Worm (Caenorhabditis elegans) whole organism, L4 larva: Measurements from ENCODE around the gene mdt-6.
A peak's percentile ranks its signal among the peaks of the same experiment; 100 is the strongest.

Source experiments
- D1046.2 ChIP-seq: fragments of 200-800 bp; sonication (Bioruptor generic); IDR thresholded peaks from 2 replicates; pipeline ENCODE4 v1.3.6; 2022; ENCODE audit warnings: missing genetic modification characterization, missing compliant biosample characterization
- F37D6.2 ChIP-seq: sonication (generic microtip); optimal IDR thresholded peaks from 2 replicates; lab custom pipeline; 2016; ENCODE audit warnings: mild to moderate bottlenecking, missing genetic modification characterization, missing compliant biosample characterization
- T20F7.1 ChIP-seq: fragments of 200-800 bp; sonication (Bioruptor generic); optimal IDR thresholded peaks from 2 replicates; lab custom pipeline; 2018; ENCODE audit warnings: mild to moderate bottlenecking, missing genetic modification characterization, missing compliant biosample characterization
- Y105C5A.15 ChIP-seq: fragments of 200-800 bp; sonication (Bioruptor generic); IDR thresholded peaks from 2 replicates; pipeline ENCODE4 v1.3.6; 2022; ENCODE audit warnings: missing genetic modification characterization, missing compliant biosample characterization
- ZK546.5 ChIP-seq, 2 experiments: sonication (generic microtip); optimal IDR thresholded peaks; 2 replicates each; lab custom pipeline; 2017; ENCODE audit warnings: missing biosample characterization in 2 of 2, missing genetic modification characterization in 2 of 2
- aha-1 ChIP-seq: fragments of 150-350 bp; peaks from one replicate; lab custom pipeline; 2014; ENCODE audit warnings: missing biosample characterization, missing genetic modification characterization
- aly-2 ChIP-seq: sonication (generic microtip); optimal IDR thresholded peaks from 2 replicates; lab custom pipeline; 2018; ENCODE audit warnings: missing biosample characterization, missing genetic modification characterization
- ama-1 ChIP-seq: fragments of 150-350 bp; optimal IDR thresholded peaks from 2 replicates; lab custom pipeline; 2014; ENCODE audit warnings: inconsistent platforms, mixed read lengths
- attf-4 ChIP-seq: sonication (generic microtip); optimal IDR thresholded peaks from 3 replicates; lab custom pipeline; 2017; ENCODE audit warnings: missing biosample characterization, missing genetic modification characterization
- ceh-28 ChIP-seq: fragments of 150-350 bp; optimal IDR thresholded peaks from 2 replicates; lab custom pipeline; 2014; ENCODE audit warnings: missing biosample characterization, missing genetic modification reagents, missing genetic modification characterization
- ceh-62 ChIP-seq: sonication (generic microtip); optimal IDR thresholded peaks from 2 replicates; lab custom pipeline; 2017; ENCODE audit warnings: missing biosample characterization, missing genetic modification characterization
- ces-1 ChIP-seq: fragments of 150-350 bp; sonication (generic microtip); optimal IDR thresholded peaks from 4 replicates; lab custom pipeline; 2014; ENCODE audit warnings: missing biosample characterization, missing genetic modification reagents, missing genetic modification characterization
- daf-12 ChIP-seq: fragments of 150-350 bp; optimal IDR thresholded peaks from 2 replicates; lab custom pipeline; 2014; ENCODE audit warnings: missing biosample characterization, missing genetic modification reagents, missing genetic modification characterization
- daf-16 ChIP-seq, 3 experiments: sonication (generic microtip); optimal IDR thresholded peaks; 2 replicates each; lab custom pipeline; 2016 to 2017; ENCODE audit warnings: missing genetic modification characterization in 3 of 3, missing genetic modification reagents in 3 of 3, mild to moderate bottlenecking in 2 of 3, missing compliant biosample characterization in 2 of 3, missing biosample characterization in 1 of 3, moderate library complexity in 1 of 3
- daf-8 ChIP-seq: fragments of 200-800 bp; sonication (Bioruptor generic); IDR thresholded peaks from 2 replicates; pipeline ENCODE4 v1.3.6; 2022; ENCODE audit warnings: missing genetic modification characterization, missing compliant biosample characterization
- dmd-8 ChIP-seq: fragments of 200-800 bp; sonication (Bioruptor generic); IDR thresholded peaks from 2 replicates; pipeline ENCODE4 v1.3.6; 2022; ENCODE audit warnings: missing genetic modification characterization, missing compliant biosample characterization
- dpl-1 ChIP-seq: fragments of 150-350 bp; optimal IDR thresholded peaks from 2 replicates; lab custom pipeline; 2014; ENCODE audit warnings: missing biosample characterization, missing genetic modification reagents, missing genetic modification characterization
- dve-1 ChIP-seq: sonication (generic microtip); optimal IDR thresholded peaks from 2 replicates; lab custom pipeline; 2017; ENCODE audit warnings: antibody characterized with exemption, mild to moderate bottlenecking, missing genetic modification characterization, missing compliant biosample characterization; ENCODE audit not compliant: insufficient read depth
- egl-43 ChIP-seq: fragments of 200-800 bp; sonication (Bioruptor generic); IDR thresholded peaks from 2 replicates; pipeline ENCODE4 v1.3.6; 2022; ENCODE audit warnings: missing genetic modification reagents, missing genetic modification characterization, missing compliant biosample characterization
- fkh-10 ChIP-seq: fragments of 150-350 bp; optimal IDR thresholded peaks from 2 replicates; lab custom pipeline; 2014; ENCODE audit warnings: missing biosample characterization, missing genetic modification reagents, missing genetic modification characterization
- hlh-11 ChIP-seq: fragments of 200-800 bp; sonication (Bioruptor generic); optimal IDR thresholded peaks from 2 replicates; lab custom pipeline; 2018; ENCODE audit warnings: mild to moderate bottlenecking, missing genetic modification characterization, missing compliant biosample characterization
- hlh-30 ChIP-seq: sonication (generic microtip); optimal IDR thresholded peaks from 2 replicates; lab custom pipeline; 2017; ENCODE audit warnings: antibody characterized with exemption, mild to moderate bottlenecking, missing genetic modification characterization, missing compliant biosample characterization; ENCODE audit not compliant: insufficient read depth
- jun-1 ChIP-seq: fragments of 150-350 bp; optimal IDR thresholded peaks from 2 replicates; lab custom pipeline; 2014; ENCODE audit warnings: missing biosample characterization, missing genetic modification reagents, missing genetic modification characterization
- lim-7 ChIP-seq: fragments of 200-800 bp; sonication (Bioruptor generic); IDR thresholded peaks from 2 replicates; pipeline ENCODE4 v1.3.6; 2022; ENCODE audit warnings: missing genetic modification characterization, missing compliant biosample characterization
- lin-15B ChIP-seq: fragments of 150-350 bp; sonication (generic microtip); optimal IDR thresholded peaks from 3 replicates; lab custom pipeline; 2014; ENCODE audit warnings: missing biosample characterization, missing genetic modification characterization
- lin-29 ChIP-seq: fragments of 200-800 bp; sonication (Bioruptor generic); IDR thresholded peaks from 2 replicates; pipeline ENCODE4 v1.3.6; 2022; ENCODE audit warnings: missing genetic modification reagents, missing genetic modification characterization, missing compliant biosample characterization
- lin-39 ChIP-seq: fragments of 150-350 bp; optimal IDR thresholded peaks from 2 replicates; lab custom pipeline; 2014; ENCODE audit warnings: missing biosample characterization, missing genetic modification reagents, missing genetic modification characterization
- lir-3 ChIP-seq: sonication (generic microtip); optimal IDR thresholded peaks from 2 replicates; lab custom pipeline; 2016; ENCODE audit warnings: mild to moderate bottlenecking, missing genetic modification characterization, missing compliant biosample characterization
- madf-5 ChIP-seq, 2 experiments: fragments of 200-800 bp; sonication (Bioruptor generic); IDR thresholded peaks; 2 replicates each; pipeline ENCODE4 v1.3.6; 2022; ENCODE audit warnings: missing compliant biosample characterization in 2 of 2, missing genetic modification characterization in 2 of 2
- madf-9 ChIP-seq: fragments of 200-800 bp; sonication (Bioruptor generic); conservative IDR thresholded peaks from 2 replicates; pipeline ENCODE4 v1.3.6; 2022; ENCODE audit warnings: missing genetic modification reagents, missing genetic modification characterization, missing compliant biosample characterization
- mdl-1 ChIP-seq, 2 experiments: fragments of 150-350 bp in 1 of 2; sonication (generic microtip) in 1 of 2; optimal IDR thresholded peaks; 2 replicates each; lab custom pipeline; 2014 to 2017; ENCODE audit warnings: missing biosample characterization in 2 of 2, missing genetic modification characterization in 2 of 2
- mep-1 ChIP-seq: fragments of 150-350 bp; sonication (generic microtip); optimal IDR thresholded peaks from 3 replicates; lab custom pipeline; 2014; ENCODE audit warnings: missing biosample characterization, missing genetic modification characterization
- mxl-2 ChIP-seq: fragments of 200-800 bp; sonication (Bioruptor generic); conservative IDR thresholded peaks from 2 replicates; pipeline ENCODE4 v1.3.6; 2022; ENCODE audit warnings: missing genetic modification reagents, missing genetic modification characterization, missing compliant biosample characterization
- nhr-111 ChIP-seq: fragments of 200-800 bp; sonication (Bioruptor generic); optimal IDR thresholded peaks from 2 replicates; lab custom pipeline; 2018; ENCODE audit warnings: mild to moderate bottlenecking, missing genetic modification characterization, missing compliant biosample characterization
- nhr-28 ChIP-seq: fragments of 150-350 bp; optimal IDR thresholded peaks from 2 replicates; lab custom pipeline; 2014; ENCODE audit warnings: missing biosample characterization, missing genetic modification characterization
- nhr-41 ChIP-seq: fragments of 200-800 bp; sonication (Bioruptor generic); IDR thresholded peaks from 2 replicates; pipeline ENCODE4 v1.3.6; 2022; ENCODE audit warnings: missing genetic modification reagents, missing genetic modification characterization, missing compliant biosample characterization
- nhr-42 ChIP-seq: fragments of 200-800 bp; sonication (Bioruptor generic); IDR thresholded peaks from 2 replicates; pipeline ENCODE4 v1.3.6; 2022; ENCODE audit warnings: missing genetic modification characterization, missing compliant biosample characterization
- nhr-48 ChIP-seq: sonication (generic microtip); optimal IDR thresholded peaks from 2 replicates; lab custom pipeline; 2016; ENCODE audit warnings: mild to moderate bottlenecking, missing genetic modification characterization, missing compliant biosample characterization
- nhr-6 ChIP-seq: fragments of 150-350 bp; optimal IDR thresholded peaks from 2 replicates; lab custom pipeline; 2014; ENCODE audit warnings: missing biosample characterization, missing genetic modification characterization
- nhr-76 ChIP-seq: fragments of 150-350 bp; optimal IDR thresholded peaks from 2 replicates; lab custom pipeline; 2014; ENCODE audit warnings: missing biosample characterization, missing genetic modification characterization
- nhr-77 ChIP-seq: fragments of 150-350 bp; optimal IDR thresholded peaks from 2 replicates; lab custom pipeline; 2014; ENCODE audit warnings: missing biosample characterization, missing genetic modification characterization
- pha-4 ChIP-seq, 2 experiments: fragments of 150-350 bp in 1 of 2; fragments of 200-800 bp in 1 of 2; sonication (Bioruptor generic) in 1 of 2; IDR thresholded peaks in 1 of 2; optimal IDR thresholded peaks in 1 of 2; 2 replicates each; pipeline versions ENCODE4 v1.3.6 to Lab custom; 2014 to 2022; ENCODE audit warnings: missing genetic modification characterization in 2 of 2, missing genetic modification reagents in 2 of 2, missing biosample characterization in 1 of 2, missing compliant biosample characterization in 1 of 2
- rbr-2 ChIP-seq: sonication (generic microtip); optimal IDR thresholded peaks from 2 replicates; lab custom pipeline; 2016; ENCODE audit warnings: missing genotype, missing genetic modification characterization, missing compliant biosample characterization
- snpc-4 ChIP-seq: fragments of 150-350 bp; optimal IDR thresholded peaks from 2 replicates; lab custom pipeline; 2014; ENCODE audit warnings: missing biosample characterization, missing genetic modification characterization
- spr-1 ChIP-seq: sonication (generic microtip); optimal IDR thresholded peaks from 2 replicates; lab custom pipeline; 2016; ENCODE audit warnings: mild to moderate bottlenecking, missing genetic modification characterization, missing compliant biosample characterization
- tag-97 ChIP-seq: fragments of 200-800 bp; sonication (Bioruptor generic); IDR thresholded peaks from 2 replicates; pipeline ENCODE4 v1.3.6; 2022; ENCODE audit warnings: missing genetic modification characterization, missing compliant biosample characterization
- tra-1 ChIP-seq: fragments of 200-800 bp; sonication (Bioruptor generic); IDR thresholded peaks from 2 replicates; pipeline ENCODE4 v1.3.6; 2022; ENCODE audit warnings: missing genetic modification reagents, missing genetic modification characterization, missing compliant biosample characterization
- unc-130 ChIP-seq: sonication (generic microtip); optimal IDR thresholded peaks from 2 replicates; lab custom pipeline; 2016; ENCODE audit warnings: missing genetic modification reagents, missing genetic modification characterization, missing compliant biosample characterization
- unc-62 ChIP-seq, 3 experiments: fragments of 150-350 bp in 1 of 3; sonication (generic microtip); optimal IDR thresholded peaks in 2 of 3; peaks in 1 of 3; 1 replicate in 1 of 3; 2 replicates in 2 of 3; lab custom pipeline; 2014 to 2017; ENCODE audit warnings: missing biosample characterization in 3 of 3, missing genetic modification characterization in 3 of 3, missing genetic modification reagents in 3 of 3, missing genotype in 1 of 3
- vab-7 ChIP-seq: fragments of 200-800 bp; sonication (Bioruptor generic); IDR thresholded peaks from 2 replicates; pipeline ENCODE4 v1.3.6; 2022; ENCODE audit warnings: missing genetic modification reagents, missing genetic modification characterization, missing compliant biosample characterization
- zfp-3 ChIP-seq: fragments of 200-800 bp; sonication (Bioruptor generic); conservative IDR thresholded peaks from 2 replicates; pipeline ENCODE4 v1.3.6; 2022; ENCODE audit warnings: missing genetic modification reagents, missing genetic modification characterization, missing compliant biosample characterization
- ztf-11 ChIP-seq: fragments of 150-350 bp; optimal IDR thresholded peaks from 2 replicates; lab custom pipeline; 2014; ENCODE audit warnings: missing biosample characterization, missing genetic modification characterization

Gene mdt-6

DNA sequence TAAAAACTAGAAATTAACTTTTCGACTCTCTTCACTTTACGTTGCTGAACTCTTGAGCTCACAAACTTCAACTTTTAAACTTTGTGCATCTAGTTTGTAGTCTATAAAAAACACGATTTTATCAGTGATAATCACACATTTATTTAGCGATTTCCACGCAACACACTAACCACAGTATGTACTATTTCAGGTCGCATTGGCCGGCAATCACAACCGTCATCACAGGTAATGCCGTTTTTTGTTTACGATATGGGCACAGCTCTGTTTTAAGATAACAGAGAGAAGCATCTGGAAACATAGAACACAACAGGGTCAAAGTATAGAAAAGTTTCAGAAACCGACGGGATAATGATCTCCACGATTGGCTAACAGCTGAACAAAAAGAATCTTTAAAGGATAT lies 16.7 kb upstream of the mdt-6 start:
- TF ChIP-seq dmd-8 (GFP tag; lab: Robert Waterston, UW) (no peak), ama-1 (lab: Kevin White, UChicago) (no peak), nhr-42 (GFP tag; lab: Robert Waterston, UW) (no peak), F37D6.2 (no peak), vab-7 (GFP tag; lab: Robert Waterston, UW) (no peak), tag-97 (GFP tag; lab: Robert Waterston, UW) (no peak), hlh-11 (tag; lab: Kevin White, UChicago) (peak; percentile 20), lin-29 (GFP tag; lab: Robert Waterston, UW) (no peak), lim-7 (GFP tag; lab: Robert Waterston, UW) (no peak), nhr-28 (tag; lab: Kevin White, UChicago) (peak; percentile 98), fkh-10 (GFP tag; lab: Kevin White, UChicago) (no peak), mep-1 (tag; lab: Kevin White, UChicago) (no peak), nhr-76 (tag; lab: Kevin White, UChicago) (no peak), jun-1 (tag; lab: Kevin White, UChicago) (no peak), lin-15B (tag; lab: Kevin White, UChicago) (no peak), spr-1 (tag; lab: Kevin White, UChicago) (no peak), ZK546.5 (tag; optimal IDR thresholded peaks at IDR 0.05; lab: Kevin White, UChicago) (no peak), madf-9 (no peak), ceh-62 (tag; lab: Kevin White, UChicago) (no peak), egl-43 (GFP tag; lab: Robert Waterston, UW) (no peak), ceh-28 (no peak), snpc-4 (tag; lab: Kevin White, UChicago) (no peak), D1046.2 (GFP tag; lab: Robert Waterston, UW) (no peak), dve-1 (peak; percentile 60), attf-4 (tag; lab: Kevin White, UChicago) (no peak), hlh-30 (tag; lab: Kevin White, UChicago) (peak; percentile 34), daf-12 (tag; lab: Kevin White, UChicago) (no peak), daf-16 (GFP tag; optimal IDR thresholded peaks at IDR 0.05; lab: Kevin White, UChicago) (no peak), daf-16 (tag; optimal IDR thresholded peaks at IDR 0.05; lab: Kevin White, UChicago) (peak; percentile 87), ztf-11 (tag; lab: Kevin White, UChicago) (no peak), tra-1 (GFP tag; lab: Robert Waterston, UW) (peak; percentile 22; the same call in 1 of the 2 replicates), lir-3 (tag; lab: Kevin White, UChicago) (no peak), madf-5 (GFP tag; IDR thresholded peaks at IDR 0.05; lab: Robert Waterston, UW) (no peak), nhr-6 (no peak), nhr-48 (tag; lab: Kevin White, UChicago) (no peak), mdl-1 (tag; optimal IDR thresholded peaks at IDR 0.05; lab: Kevin White, UChicago) (no peak), unc-130 (GFP tag; lab: Kevin White, UChicago) (no peak), aha-1 (tag; lab: Kevin White, UChicago) (peak; percentile 91), lin-39 (tag; lab: Kevin White, UChicago) (no peak), daf-8 (no peak), Y105C5A.15 (GFP tag; lab: Robert Waterston, UW) (no peak), nhr-77 (tag; lab: Kevin White, UChicago) (peak; percentile 33), aly-2 (tag; lab: Kevin White, UChicago) (no peak), ces-1 (GFP tag; lab: Kevin White, UChicago) (no peak), rbr-2 (no peak), nhr-111 (GFP tag; lab: Kevin White, UChicago) (no peak), zfp-3 (no peak), mxl-2 (GFP tag; lab: Robert Waterston, UW) (no peak), pha-4 (GFP tag; IDR thresholded peaks at IDR 0.05; lab: Robert Waterston, UW) (no peak), pha-4 (tag; optimal IDR thresholded peaks at IDR 0.05; lab: Kevin White, UChicago) (no peak), T20F7.1 (GFP tag; lab: Kevin White, UChicago) (no peak), unc-62 (GFP tag; optimal IDR thresholded peaks at IDR 0.05 in 1 of 2; lab: Kevin White, UChicago) (peak in 1 of 2 experiments; percentile 26), unc-62 (tag; optimal IDR thresholded peaks at IDR 0.05; lab: Kevin White, UChicago) (no peak), nhr-41 (GFP tag; lab: Robert Waterston, UW) (no peak), dpl-1 (GFP tag; lab: Kevin White, UChicago) (no peak)
